Worm (Caenorhabditis elegans) whole organism, mixed stage, embryonic: ENCODE measurements around the gene srj-32.
"Not testable (repeated sequence)": the region's sequence is repeated elsewhere in the genome, so short reads cannot be mapped to it uniquely, and the experiment has no call there.

Experiments used
- M03D4.4 ChIP-seq: sonication (generic microtip); optimal IDR thresholded peaks from 2 replicates; lab custom pipeline; 2017; ENCODE audit warnings: mild to moderate bottlenecking, missing genetic modification characterization, missing compliant biosample characterization
- bed-3 ChIP-seq: fragments of 200-800 bp; sonication (Bioruptor generic); optimal IDR thresholded peaks from 3 replicates; lab custom pipeline; 2018; ENCODE audit warnings: mild to moderate bottlenecking, missing genetic modification characterization, moderate library complexity, missing compliant biosample characterization
- blmp-1 ChIP-seq: fragments of 150-350 bp; optimal IDR thresholded peaks from 2 replicates; lab custom pipeline; 2014; ENCODE audit warnings: missing biosample characterization, missing genetic modification characterization
- ceh-39 ChIP-seq: fragments of 150-350 bp; optimal IDR thresholded peaks from 2 replicates; lab custom pipeline; 2014; ENCODE audit warnings: missing biosample characterization, missing genetic modification characterization
- ceh-43 ChIP-seq: fragments of 200-800 bp; sonication (Bioruptor generic); optimal IDR thresholded peaks from 2 replicates; lab custom pipeline; 2018; ENCODE audit warnings: mild to moderate bottlenecking, missing genetic modification characterization, moderate library complexity, missing compliant biosample characterization
- cnd-1 ChIP-seq: fragments of 200-800 bp; sonication (Bioruptor generic); optimal IDR thresholded peaks from 2 replicates; lab custom pipeline; 2018; ENCODE audit warnings: mild to moderate bottlenecking, missing genetic modification characterization, missing compliant biosample characterization
- elt-1 ChIP-seq: sonication (generic microtip); optimal IDR thresholded peaks from 2 replicates; lab custom pipeline; 2017; ENCODE audit warnings: missing genetic modification characterization, mild to moderate bottlenecking, missing compliant biosample characterization, antibody characterized with exemption, moderate library complexity, borderline replicate concordance; ENCODE audit not compliant: insufficient read depth
- elt-3 ChIP-seq: fragments of 150-350 bp; optimal IDR thresholded peaks from 2 replicates; lab custom pipeline; 2014; ENCODE audit warnings: missing biosample characterization, missing genetic modification characterization
- ham-2 ChIP-seq: fragments of 200-800 bp; sonication (Bioruptor generic); optimal IDR thresholded peaks from 2 replicates; lab custom pipeline; 2018; ENCODE audit warnings: mild to moderate bottlenecking, missing genetic modification characterization, missing compliant biosample characterization
- hlh-1 ChIP-seq: fragments of 150-350 bp; optimal IDR thresholded peaks from 2 replicates; lab custom pipeline; 2014; ENCODE audit warnings: missing biosample characterization, missing genetic modification reagents, missing genetic modification characterization
- lin-13 ChIP-seq: fragments of 150-350 bp; optimal IDR thresholded peaks from 2 replicates; lab custom pipeline; 2014; ENCODE audit warnings: missing biosample characterization, missing genetic modification characterization
- lin-32 ChIP-seq: fragments of 200-800 bp; sonication (Bioruptor generic); optimal IDR thresholded peaks from 2 replicates; lab custom pipeline; 2018; ENCODE audit warnings: mild to moderate bottlenecking, missing genetic modification characterization, missing compliant biosample characterization
- mab-5 ChIP-seq: fragments of 150-350 bp; optimal IDR thresholded peaks from 2 replicates; lab custom pipeline; 2014; ENCODE audit warnings: missing biosample characterization, missing genetic modification characterization
- mep-1 ChIP-seq: fragments of 150-350 bp; optimal IDR thresholded peaks from 2 replicates; lab custom pipeline; 2017; ENCODE audit warnings: missing biosample characterization, missing genetic modification reagents, missing genetic modification characterization, inconsistent platforms
- mls-2 ChIP-seq: sonication (generic microtip); optimal IDR thresholded peaks from 2 replicates; lab custom pipeline; 2016; ENCODE audit warnings: mild to moderate bottlenecking, missing genetic modification characterization, moderate library complexity, missing compliant biosample characterization
- nhr-2 ChIP-seq: fragments of 150-350 bp; optimal IDR thresholded peaks from 2 replicates; lab custom pipeline; 2014; ENCODE audit warnings: missing biosample characterization, missing genetic modification characterization
- nhr-237 ChIP-seq: fragments of 150-350 bp; optimal IDR thresholded peaks from 2 replicates; lab custom pipeline; 2014; ENCODE audit warnings: missing biosample characterization, missing genetic modification characterization
- nhr-28 ChIP-seq: fragments of 150-350 bp; optimal IDR thresholded peaks from 2 replicates; lab custom pipeline; 2014; ENCODE audit warnings: missing biosample characterization, missing genetic modification characterization
- nhr-76 ChIP-seq: sonication (generic microtip); optimal IDR thresholded peaks from 2 replicates; lab custom pipeline; 2017; ENCODE audit warnings: missing biosample characterization, missing genetic modification characterization
- pha-4 ChIP-seq: fragments of 150-350 bp; optimal IDR thresholded peaks from 2 replicates; lab custom pipeline; 2018; ENCODE audit warnings: missing biosample characterization, missing genetic modification reagents, missing genetic modification characterization
- sem-2 ChIP-seq: fragments of 200-800 bp; sonication (Bioruptor generic); optimal IDR thresholded peaks from 2 replicates; lab custom pipeline; 2018; ENCODE audit warnings: mild to moderate bottlenecking, missing genetic modification characterization, missing compliant biosample characterization
- snpc-4 ChIP-seq: fragments of 150-350 bp; optimal IDR thresholded peaks from 2 replicates; lab custom pipeline; 2014; ENCODE audit warnings: missing biosample characterization, missing genetic modification characterization
- tbx-8 ChIP-seq: fragments of 200-800 bp; sonication (Bioruptor generic); optimal IDR thresholded peaks from 2 replicates; lab custom pipeline; 2018; ENCODE audit warnings: mild to moderate bottlenecking, missing genetic modification characterization, moderate library complexity, missing compliant biosample characterization
- unc-120 ChIP-seq: sonication (generic microtip); optimal IDR thresholded peaks from 2 replicates; lab custom pipeline; 2017; ENCODE audit warnings: missing genetic modification characterization, missing compliant biosample characterization; ENCODE audit not compliant: poor library complexity, severe bottlenecking
- unc-39 ChIP-seq: fragments of 150-350 bp; optimal IDR thresholded peaks from 2 replicates; lab custom pipeline; 2014; ENCODE audit warnings: missing biosample characterization, missing genetic modification characterization
- unc-62 ChIP-seq: fragments of 150-350 bp; optimal IDR thresholded peaks from 2 replicates; lab custom pipeline; 2014; ENCODE audit warnings: missing biosample characterization, missing genetic modification reagents, missing genetic modification characterization
- zip-8 ChIP-seq: fragments of 150-350 bp; optimal IDR thresholded peaks from 2 replicates; lab custom pipeline; 2014; ENCODE audit warnings: missing biosample characterization, missing genetic modification characterization
- ztf-11 ChIP-seq: fragments of 150-350 bp; optimal IDR thresholded peaks from 2 replicates; lab custom pipeline; 2014; ENCODE audit warnings: missing biosample characterization, missing genetic modification characterization

srj-32 gene

ce11 chrV:7297263-7297662 lies at the start of gene srj-32:
Gene srj-32 (minus strand): TSS chrV:7297363.
- TF ChIP-seq blmp-1, result no peak
- TF ChIP-seq unc-62 (GFP tag; lab: Kevin White, UChicago), result no peak
- TF ChIP-seq M03D4.4 (tag; lab: Kevin White, UChicago), result no peak
- TF ChIP-seq nhr-2 (tag; lab: Kevin White, UChicago), result no peak

ce11 chrV:7345494-7345893 lies 48.3 kb upstream of the srj-32 start, which contains the start of gene nhr-147:
Gene nhr-147 (plus strand): TSS chrV:7345794.
- TF ChIP-seq lin-32 (GFP tag; lab: Kevin White, UChicago); nhr-76 (tag; lab: Kevin White, UChicago); unc-62 (GFP tag; lab: Kevin White, UChicago): not testable (repeated sequence)

ce11 chrV:7343522-7343921 lies 46.4 kb upstream of the srj-32 start, which contains the start of gene srh-244:
Gene srh-244 (plus strand): TSS chrV:7343822.
- TF ChIP-seq mab-5 (tag; lab: Kevin White, UChicago), result no peak
- no peak for TF ChIP-seq zip-8 (tag; lab: Kevin White, UChicago)
- TF ChIP-seq ham-2 (GFP tag; lab: Kevin White, UChicago), result no peak
- TF ChIP-seq snpc-4 (tag; lab: Kevin White, UChicago), result no peak
- no peak for TF ChIP-seq elt-3
- TF ChIP-seq ceh-39, result no peak
- TF ChIP-seq mep-1, result no peak
- no peak for TF ChIP-seq cnd-1 (tag; lab: Kevin White, UChicago)
- no peak for TF ChIP-seq unc-62 (GFP tag; lab: Kevin White, UChicago)
- TF ChIP-seq pha-4 (tag; lab: Kevin White, UChicago), result no peak
- no peak for TF ChIP-seq tbx-8 (GFP tag; lab: Kevin White, UChicago)
- no peak for TF ChIP-seq sem-2
- TF ChIP-seq ceh-43 (GFP tag; lab: Kevin White, UChicago), result no peak
- no peak for TF ChIP-seq elt-1 (tag; lab: Kevin White, UChicago)
- no peak for TF ChIP-seq lin-13 (tag; lab: Kevin White, UChicago)
- no peak for TF ChIP-seq nhr-28 (tag; lab: Kevin White, UChicago)
- TF ChIP-seq, all 35 proteins: peak for 0

ce11 chrV:7341942-7342341 lies 44.8 kb upstream of the srj-32 start, which contains the start of the genes nhr-263 and nhr-148:
Gene nhr-263 (minus strand): TSS chrV:7342042.
Gene nhr-148 (plus strand): TSS chrV:7342156.
- TF ChIP-seq zip-8 (tag; lab: Kevin White, UChicago), result no peak
- no peak for TF ChIP-seq ceh-43 (GFP tag; lab: Kevin White, UChicago)
- no peak for TF ChIP-seq lin-13 (tag; lab: Kevin White, UChicago)
- no peak for TF ChIP-seq unc-39 (tag; lab: Kevin White, UChicago)
- no peak for TF ChIP-seq ztf-11 (tag; lab: Kevin White, UChicago)
- TF ChIP-seq mls-2 (tag; lab: Kevin White, UChicago), result no peak
- TF ChIP-seq, all 35 proteins: peak for 0

- TF ChIP-seq mep-1 (no peak), ham-2 (GFP tag; lab: Kevin White, UChicago) (no peak), M03D4.4 (tag; lab: Kevin White, UChicago) (no peak), unc-120 (tag; lab: Kevin White, UChicago) (no peak), bed-3 (GFP tag; lab: Kevin White, UChicago) (no peak), unc-62 (GFP tag; lab: Kevin White, UChicago) (no peak), lin-32 (GFP tag; lab: Kevin White, UChicago) (no peak), hlh-1 (tag; lab: Kevin White, UChicago) (no peak)
Observed at ce11 chrV:7339831-7340230, 42.7 kb upstream of the srj-32 start, which contains the start of gene srh-187. Gene srh-187 (minus strand): TSS chrV:7339931.

- not testable (repeated sequence) for TF ChIP-seq blmp-1, sem-2, nhr-237
Observed at ce11 chrV:7337218-7337617, 40.1 kb upstream of the srj-32 start, which contains the start of gene F10G2.7. Gene F10G2.7 (minus strand): TSS chrV:7337318.
